Worm (Caenorhabditis elegans) whole organism, L4 larva: ENCODE measurements around the gene ugtp-1.

Experiments
- F10B5.3 ChIP-seq: sonication (generic microtip); optimal IDR thresholded peaks from 2 replicates; lab custom pipeline; 2016; ENCODE audit warnings: mild to moderate bottlenecking, missing genetic modification characterization, missing compliant biosample characterization
- F49E8.2 ChIP-seq: sonication (generic microtip); optimal IDR thresholded peaks from 2 replicates; lab custom pipeline; 2016; ENCODE audit warnings: missing compliant biosample characterization, mild to moderate bottlenecking, missing genetic modification characterization, borderline replicate concordance
- R02D3.7 ChIP-seq: fragments of 150-350 bp; sonication (generic microtip); optimal IDR thresholded peaks from 3 replicates; lab custom pipeline; 2014; ENCODE audit warnings: missing biosample characterization, missing genetic modification characterization
- T20F7.1 ChIP-seq: fragments of 200-800 bp; sonication (Bioruptor generic); optimal IDR thresholded peaks from 2 replicates; lab custom pipeline; 2018; ENCODE audit warnings: mild to moderate bottlenecking, missing genetic modification characterization, missing compliant biosample characterization
- T26A8.4 ChIP-seq: fragments of 200-800 bp; sonication (Bioruptor generic); IDR thresholded peaks from 2 replicates; pipeline ENCODE4 v1.3.6; 2022; ENCODE audit warnings: missing genetic modification characterization, missing compliant biosample characterization
- Y75B8A.6 ChIP-seq: fragments of 200-800 bp; sonication (Bioruptor generic); IDR thresholded peaks from 2 replicates; pipeline ENCODE4 v1.3.6; 2022; ENCODE audit warnings: missing genetic modification reagents, missing genetic modification characterization, missing compliant biosample characterization
- ZK337.2 ChIP-seq: fragments of 200-800 bp; sonication (Bioruptor generic); IDR thresholded peaks from 2 replicates; pipeline ENCODE4 v1.3.6; 2022; ENCODE audit warnings: missing genetic modification reagents, missing genetic modification characterization, missing compliant biosample characterization
- aly-2 ChIP-seq: sonication (generic microtip); optimal IDR thresholded peaks from 2 replicates; lab custom pipeline; 2018; ENCODE audit warnings: missing biosample characterization, missing genetic modification characterization
- arid-1 ChIP-seq: fragments of 200-800 bp; sonication (Bioruptor generic); conservative IDR thresholded peaks from 2 replicates; pipeline ENCODE4 v1.3.6; 2022; ENCODE audit warnings: missing genetic modification reagents, missing genetic modification characterization, missing compliant biosample characterization
- attf-4 ChIP-seq: sonication (generic microtip); optimal IDR thresholded peaks from 3 replicates; lab custom pipeline; 2017; ENCODE audit warnings: missing biosample characterization, missing genetic modification characterization
- ceh-20 ChIP-seq: fragments of 200-800 bp; sonication (Bioruptor generic); IDR thresholded peaks from 2 replicates; pipeline ENCODE4 v1.3.6; 2022; ENCODE audit warnings: missing genetic modification reagents, missing genetic modification characterization, missing compliant biosample characterization
- ceh-28 ChIP-seq: fragments of 150-350 bp; optimal IDR thresholded peaks from 2 replicates; lab custom pipeline; 2014; ENCODE audit warnings: missing biosample characterization, missing genetic modification reagents, missing genetic modification characterization
- ceh-82 ChIP-seq: sonication (generic microtip); optimal IDR thresholded peaks from 2 replicates; lab custom pipeline; 2017; ENCODE audit warnings: missing biosample characterization, missing genetic modification characterization
- daf-16 ChIP-seq, 3 experiments: sonication (generic microtip); optimal IDR thresholded peaks; 2 replicates each; lab custom pipeline; 2016 to 2017; ENCODE audit warnings: missing genetic modification characterization in 3 of 3, missing genetic modification reagents in 3 of 3, mild to moderate bottlenecking in 2 of 3, missing compliant biosample characterization in 2 of 3, missing biosample characterization in 1 of 3, moderate library complexity in 1 of 3
- dmd-6 ChIP-seq: fragments of 200-800 bp; sonication (Bioruptor generic); IDR thresholded peaks from 2 replicates; pipeline ENCODE4 v1.3.6; 2022; ENCODE audit warnings: missing genetic modification reagents, missing genetic modification characterization, missing compliant biosample characterization
- duxl-1 ChIP-seq: sonication (generic microtip); optimal IDR thresholded peaks from 2 replicates; lab custom pipeline; 2016; ENCODE audit warnings: mild to moderate bottlenecking, missing genetic modification characterization, moderate library complexity, missing compliant biosample characterization; ENCODE audit not compliant: poor library complexity
- dve-1 ChIP-seq: sonication (generic microtip); optimal IDR thresholded peaks from 2 replicates; lab custom pipeline; 2017; ENCODE audit warnings: antibody characterized with exemption, mild to moderate bottlenecking, missing genetic modification characterization, missing compliant biosample characterization; ENCODE audit not compliant: insufficient read depth
- egl-43 ChIP-seq: fragments of 200-800 bp; sonication (Bioruptor generic); IDR thresholded peaks from 2 replicates; pipeline ENCODE4 v1.3.6; 2022; ENCODE audit warnings: missing genetic modification reagents, missing genetic modification characterization, missing compliant biosample characterization
- fkh-10 ChIP-seq: fragments of 150-350 bp; optimal IDR thresholded peaks from 2 replicates; lab custom pipeline; 2014; ENCODE audit warnings: missing biosample characterization, missing genetic modification reagents, missing genetic modification characterization
- gei-8 ChIP-seq: fragments of 200-800 bp; sonication (Bioruptor generic); optimal IDR thresholded peaks from 2 replicates; lab custom pipeline; 2018; ENCODE audit warnings: mild to moderate bottlenecking, missing genetic modification characterization, missing compliant biosample characterization
- hif-1 ChIP-seq, 2 experiments: sonication (generic microtip); optimal IDR thresholded peaks; 2 replicates each; lab custom pipeline; 2016 to 2017; ENCODE audit warnings: missing compliant biosample characterization in 2 of 2, missing genetic modification characterization in 2 of 2, missing genetic modification reagents in 2 of 2, missing genotype in 2 of 2, mild to moderate bottlenecking in 1 of 2
- hlh-11 ChIP-seq: fragments of 200-800 bp; sonication (Bioruptor generic); optimal IDR thresholded peaks from 2 replicates; lab custom pipeline; 2018; ENCODE audit warnings: mild to moderate bottlenecking, missing genetic modification characterization, missing compliant biosample characterization
- hlh-30 ChIP-seq: sonication (generic microtip); optimal IDR thresholded peaks from 2 replicates; lab custom pipeline; 2017; ENCODE audit warnings: antibody characterized with exemption, mild to moderate bottlenecking, missing genetic modification characterization, missing compliant biosample characterization; ENCODE audit not compliant: insufficient read depth
- lin-1 ChIP-seq: fragments of 200-800 bp; sonication (Bioruptor generic); IDR thresholded peaks from 2 replicates; pipeline ENCODE4 v1.3.6; 2022; ENCODE audit warnings: missing genetic modification reagents, missing genetic modification characterization, missing compliant biosample characterization
- mdl-1 ChIP-seq, 2 experiments: fragments of 150-350 bp in 1 of 2; sonication (generic microtip) in 1 of 2; optimal IDR thresholded peaks; 2 replicates each; lab custom pipeline; 2014 to 2017; ENCODE audit warnings: missing biosample characterization in 2 of 2, missing genetic modification characterization in 2 of 2
- mdt-29 ChIP-seq: fragments of 200-800 bp; sonication (Bioruptor generic); IDR thresholded peaks from 2 replicates; pipeline ENCODE4 v1.3.6; 2022; ENCODE audit warnings: missing genetic modification reagents, missing genetic modification characterization, missing compliant biosample characterization
- mes-2 ChIP-seq: sonication (generic microtip); optimal IDR thresholded peaks from 2 replicates; lab custom pipeline; 2016; ENCODE audit warnings: missing genotype, mild to moderate bottlenecking, missing genetic modification characterization, missing compliant biosample characterization; ENCODE audit not compliant: poor library complexity, severe bottlenecking
- nhr-102 ChIP-seq: sonication (generic microtip); optimal IDR thresholded peaks from 2 replicates; lab custom pipeline; 2016; ENCODE audit warnings: mild to moderate bottlenecking, missing genetic modification characterization, moderate library complexity, missing compliant biosample characterization
- nhr-111 ChIP-seq: fragments of 200-800 bp; sonication (Bioruptor generic); optimal IDR thresholded peaks from 2 replicates; lab custom pipeline; 2018; ENCODE audit warnings: mild to moderate bottlenecking, missing genetic modification characterization, missing compliant biosample characterization
- nhr-25 ChIP-seq: sonication (generic microtip); optimal IDR thresholded peaks from 2 replicates; lab custom pipeline; 2017; ENCODE audit warnings: missing genetic modification characterization, mild to moderate bottlenecking, missing compliant biosample characterization, antibody characterized with exemption, moderate library complexity, borderline replicate concordance; ENCODE audit not compliant: insufficient read depth
- nhr-41 ChIP-seq: fragments of 200-800 bp; sonication (Bioruptor generic); IDR thresholded peaks from 2 replicates; pipeline ENCODE4 v1.3.6; 2022; ENCODE audit warnings: missing genetic modification reagents, missing genetic modification characterization, missing compliant biosample characterization
- nhr-42 ChIP-seq: fragments of 200-800 bp; sonication (Bioruptor generic); IDR thresholded peaks from 2 replicates; pipeline ENCODE4 v1.3.6; 2022; ENCODE audit warnings: missing genetic modification characterization, missing compliant biosample characterization
- nhr-6 ChIP-seq: fragments of 150-350 bp; optimal IDR thresholded peaks from 2 replicates; lab custom pipeline; 2014; ENCODE audit warnings: missing biosample characterization, missing genetic modification characterization
- nhr-77 ChIP-seq: fragments of 150-350 bp; optimal IDR thresholded peaks from 2 replicates; lab custom pipeline; 2014; ENCODE audit warnings: missing biosample characterization, missing genetic modification characterization
- pha-4 ChIP-seq, 2 experiments: fragments of 150-350 bp in 1 of 2; fragments of 200-800 bp in 1 of 2; sonication (Bioruptor generic) in 1 of 2; IDR thresholded peaks in 1 of 2; optimal IDR thresholded peaks in 1 of 2; 2 replicates each; pipeline versions ENCODE4 v1.3.6 to Lab custom; 2014 to 2022; ENCODE audit warnings: missing genetic modification characterization in 2 of 2, missing genetic modification reagents in 2 of 2, missing biosample characterization in 1 of 2, missing compliant biosample characterization in 1 of 2
- rbr-2 ChIP-seq: sonication (generic microtip); optimal IDR thresholded peaks from 2 replicates; lab custom pipeline; 2016; ENCODE audit warnings: missing genotype, missing genetic modification characterization, missing compliant biosample characterization
- skn-1 ChIP-seq: fragments of 150-350 bp; optimal IDR thresholded peaks from 2 replicates; lab custom pipeline; 2014; ENCODE audit warnings: missing biosample characterization, missing genetic modification characterization
- snpc-4 ChIP-seq: fragments of 150-350 bp; optimal IDR thresholded peaks from 2 replicates; lab custom pipeline; 2014; ENCODE audit warnings: missing biosample characterization, missing genetic modification characterization
- tra-1 ChIP-seq: fragments of 200-800 bp; sonication (Bioruptor generic); IDR thresholded peaks from 2 replicates; pipeline ENCODE4 v1.3.6; 2022; ENCODE audit warnings: missing genetic modification reagents, missing genetic modification characterization, missing compliant biosample characterization
- unc-39 ChIP-seq: sonication (generic microtip); optimal IDR thresholded peaks from 2 replicates; lab custom pipeline; 2017; ENCODE audit warnings: missing biosample characterization, missing genetic modification characterization
- unc-62 ChIP-seq, 3 experiments: fragments of 150-350 bp in 1 of 3; sonication (generic microtip); optimal IDR thresholded peaks in 2 of 3; peaks in 1 of 3; 1 replicate in 1 of 3; 2 replicates in 2 of 3; lab custom pipeline; 2014 to 2017; ENCODE audit warnings: missing biosample characterization in 3 of 3, missing genetic modification characterization in 3 of 3, missing genetic modification reagents in 3 of 3, missing genotype in 1 of 3
- zag-1 ChIP-seq: fragments of 150-350 bp; optimal IDR thresholded peaks from 2 replicates; lab custom pipeline; 2014; ENCODE audit warnings: missing biosample characterization, missing genetic modification characterization
- zfp-3 ChIP-seq: fragments of 200-800 bp; sonication (Bioruptor generic); conservative IDR thresholded peaks from 2 replicates; pipeline ENCODE4 v1.3.6; 2022; ENCODE audit warnings: missing genetic modification reagents, missing genetic modification characterization, missing compliant biosample characterization
- zip-11 ChIP-seq: fragments of 200-800 bp; sonication (Bioruptor generic); IDR thresholded peaks from 2 replicates; pipeline ENCODE4 v1.3.6; 2022; ENCODE audit warnings: missing genetic modification characterization, missing compliant biosample characterization
- zip-2 ChIP-seq: fragments of 150-350 bp; optimal IDR thresholded peaks from 2 replicates; lab custom pipeline; 2014; ENCODE audit warnings: missing biosample characterization, missing genetic modification characterization
- ztf-11 ChIP-seq: fragments of 150-350 bp; optimal IDR thresholded peaks from 2 replicates; lab custom pipeline; 2014; ENCODE audit warnings: missing biosample characterization, missing genetic modification characterization

The ugtp-1 gene

DNA sequence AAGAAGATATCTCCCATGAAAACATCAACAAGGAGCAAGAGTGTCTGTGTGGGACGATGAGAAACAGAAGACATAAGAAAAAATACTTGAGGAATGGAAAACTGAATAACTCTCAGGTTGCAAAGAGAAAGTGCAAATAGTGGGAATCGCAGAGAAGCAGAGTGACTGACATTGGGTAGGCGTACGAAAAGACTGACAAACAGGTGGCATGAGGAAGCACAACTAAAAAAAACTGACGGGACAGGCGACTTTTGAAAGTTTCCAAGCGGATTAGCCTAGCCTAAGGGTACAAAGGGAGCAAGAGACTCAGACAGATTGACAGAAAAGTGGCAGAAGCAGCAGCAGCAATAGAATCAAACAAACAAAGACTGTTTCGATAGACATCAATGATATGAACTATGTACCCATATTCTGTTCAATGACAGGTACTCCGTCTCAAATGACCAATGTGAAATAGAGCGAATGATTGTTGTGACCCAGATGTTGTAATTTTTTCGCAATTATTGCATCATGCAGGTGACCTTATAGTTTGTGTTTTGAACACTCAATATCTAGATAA is 16.1 kb downstream of the ugtp-1 start (continued):
- TF ChIP-seq rbr-2 (tag; lab: Kevin White, UChicago) (peak; percentile 24), nhr-25 (tag; lab: Kevin White, UChicago) (peak; percentile 36), unc-62 (GFP tag; optimal IDR thresholded peaks at IDR 0.05 in 1 of 2; lab: Kevin White, UChicago) (peak in 1 of 2 experiments; percentile 82), unc-62 (tag; optimal IDR thresholded peaks at IDR 0.05; lab: Kevin White, UChicago) (no peak), pha-4 (GFP tag; IDR thresholded peaks at IDR 0.05; lab: Robert Waterston, UW) (no peak), pha-4 (tag; optimal IDR thresholded peaks at IDR 0.05; lab: Kevin White, UChicago) (peak; percentile 11), F10B5.3 (tag; lab: Kevin White, UChicago) (no peak), gei-8 (GFP tag; lab: Kevin White, UChicago) (peak; percentile 5), attf-4 (tag; lab: Kevin White, UChicago) (no peak), fkh-10 (GFP tag; lab: Kevin White, UChicago) (no peak), nhr-77 (tag; lab: Kevin White, UChicago) (no peak), zip-11 (GFP tag; lab: Robert Waterston, UW) (no peak), ztf-11 (tag; lab: Kevin White, UChicago) (no peak), Y75B8A.6 (GFP tag; lab: Robert Waterston, UW) (no peak), dmd-6 (GFP tag; lab: Robert Waterston, UW) (peak; percentile 79), zfp-3 (no peak), aly-2 (tag; lab: Kevin White, UChicago) (no peak), nhr-102 (no peak), lin-1 (no peak), F49E8.2 (tag; lab: Kevin White, UChicago) (no peak), zip-2 (tag; lab: Kevin White, UChicago) (no peak), T20F7.1 (GFP tag; lab: Kevin White, UChicago) (peak; percentile 10), unc-39 (tag; lab: Kevin White, UChicago) (no peak), arid-1 (GFP tag; lab: Robert Waterston, UW) (no peak; the same call in 1 of the 2 replicates), nhr-111 (GFP tag; lab: Kevin White, UChicago) (no peak), egl-43 (GFP tag; lab: Robert Waterston, UW) (no peak), daf-16 (GFP tag; optimal IDR thresholded peaks at IDR 0.05; lab: Kevin White, UChicago) (peak; percentile 12 to 92), daf-16 (tag; optimal IDR thresholded peaks at IDR 0.05; lab: Kevin White, UChicago) (peak; percentile 27), T26A8.4 (GFP tag; lab: Robert Waterston, UW) (no peak), hlh-30 (peak; percentile 78), snpc-4 (tag; lab: Kevin White, UChicago) (no peak), mdt-29 (GFP tag; lab: Robert Waterston, UW) (no peak), ceh-82 (tag; lab: Kevin White, UChicago) (no peak), zag-1 (tag; lab: Kevin White, UChicago) (no peak), nhr-42 (no peak), duxl-1 (tag; lab: Kevin White, UChicago) (no peak)
- TF ChIP-seq, all 104 proteins: peak for 24

DNA sequence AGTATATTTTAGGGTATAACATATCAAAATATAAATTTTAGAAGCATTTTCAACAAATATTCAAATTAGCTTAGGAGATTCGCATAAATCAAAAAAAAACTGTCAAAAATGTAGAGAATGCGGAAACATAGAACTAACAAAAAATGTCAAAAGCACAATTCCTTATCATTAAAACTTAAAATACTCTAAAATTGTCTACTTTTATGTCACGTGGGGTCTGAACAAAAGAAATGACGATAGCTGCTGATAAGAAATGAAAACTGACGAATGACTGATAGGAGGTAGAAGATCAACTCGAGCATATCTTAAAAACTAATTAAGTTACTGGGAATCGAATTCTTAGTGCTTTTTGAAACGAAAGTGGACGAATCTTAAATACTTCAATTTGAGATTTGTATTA is 16.8 kb downstream of the ugtp-1 start:
- TF ChIP-seq pha-4 (GFP tag; IDR thresholded peaks at IDR 0.05; lab: Robert Waterston, UW) (no peak), pha-4 (tag; optimal IDR thresholded peaks at IDR 0.05; lab: Kevin White, UChicago) (no peak), nhr-6 (tag; lab: Kevin White, UChicago) (no peak), ztf-11 (tag; lab: Kevin White, UChicago) (no peak), nhr-41 (no peak), lin-1 (peak; percentile 66), ceh-28 (tag; lab: Kevin White, UChicago) (no peak), nhr-102 (peak; percentile 56), hlh-11 (tag; lab: Kevin White, UChicago) (peak; percentile 62), hlh-30 (peak; percentile 53), tra-1 (GFP tag; lab: Robert Waterston, UW) (peak; percentile 64; the same call in 1 of the 2 replicates), dve-1 (tag; lab: Kevin White, UChicago) (peak; percentile 94), hif-1 (tag; optimal IDR thresholded peaks at IDR 0.05; lab: Kevin White, UChicago) (no peak), mdl-1 (tag; optimal IDR thresholded peaks at IDR 0.05; lab: Kevin White, UChicago) (peak in 1 of 2 experiments; percentile 75), ceh-20 (GFP tag; lab: Robert Waterston, UW) (0 out of 2 replicates have a peak, but pooled peaks have one; percentile 11), dmd-6 (GFP tag; lab: Robert Waterston, UW) (peak; percentile 91), T20F7.1 (GFP tag; lab: Kevin White, UChicago) (peak; percentile 1), skn-1 (tag; lab: Kevin White, UChicago) (no peak), R02D3.7 (tag; lab: Kevin White, UChicago) (no peak), ZK337.2 (no peak), mes-2 (tag; lab: Kevin White, UChicago) (peak; percentile 3), arid-1 (GFP tag; lab: Robert Waterston, UW) (no peak)
